Worm (Caenorhabditis elegans) whole organism, L4 larva: Measurements from ENCODE around the gene msp-77.

Experiments used
- egl-27 ChIP-seq: sonication (generic microtip); optimal IDR thresholded peaks from 3 replicates; lab custom pipeline; 2017; ENCODE audit warnings: missing biosample characterization, missing genetic modification reagents, missing genetic modification characterization
- fkh-10 ChIP-seq: fragments of 150-350 bp; optimal IDR thresholded peaks from 2 replicates; lab custom pipeline; 2014; ENCODE audit warnings: missing biosample characterization, missing genetic modification reagents, missing genetic modification characterization
- jun-1 ChIP-seq: fragments of 150-350 bp; optimal IDR thresholded peaks from 2 replicates; lab custom pipeline; 2014; ENCODE audit warnings: missing biosample characterization, missing genetic modification reagents, missing genetic modification characterization
- skn-1 ChIP-seq: fragments of 150-350 bp; optimal IDR thresholded peaks from 2 replicates; lab custom pipeline; 2014; ENCODE audit warnings: missing biosample characterization, missing genetic modification characterization
- unc-62 ChIP-seq, 3 experiments: fragments of 150-350 bp in 1 of 3; sonication (generic microtip); optimal IDR thresholded peaks in 2 of 3; peaks in 1 of 3; 1 replicate in 1 of 3; 2 replicates in 2 of 3; lab custom pipeline; 2014 to 2017; ENCODE audit warnings: missing biosample characterization in 3 of 3, missing genetic modification characterization in 3 of 3, missing genetic modification reagents in 3 of 3, missing genotype in 1 of 3
- ztf-11 ChIP-seq: fragments of 150-350 bp; optimal IDR thresholded peaks from 2 replicates; lab custom pipeline; 2014; ENCODE audit warnings: missing biosample characterization, missing genetic modification characterization

- TF ChIP-seq ztf-11 (tag; lab: Kevin White, UChicago) (no peak), jun-1 (tag; lab: Kevin White, UChicago) (no peak), unc-62 (GFP tag; optimal IDR thresholded peaks at IDR 0.05 in 1 of 2; lab: Kevin White, UChicago) (peak in 1 of 2 experiments; percentile 91), unc-62 (tag; optimal IDR thresholded peaks at IDR 0.05; lab: Kevin White, UChicago) (no peak), egl-27 (tag; lab: Kevin White, UChicago) (no peak), skn-1 (tag; lab: Kevin White, UChicago) (no peak), fkh-10 (GFP tag; lab: Kevin White, UChicago) (no peak)
Measured at ce11 chrIV:9928180-9928896, 33.9 kb downstream of the msp-77 start, which contains the start of gene dur-1.
